Worm (Caenorhabditis elegans) whole organism, L2 larva: ENCODE results near the gene fbxa-148.
A peak's percentile ranks its signal among the peaks of the same experiment; 100 is the strongest.

Source experiments
- C34F6.9 ChIP-seq: fragments of 150-350 bp; optimal IDR thresholded peaks from 2 replicates; lab custom pipeline; 2014; ENCODE audit warnings: missing biosample characterization, missing genetic modification characterization
- R02D3.7 ChIP-seq: fragments of 150-350 bp; optimal IDR thresholded peaks from 2 replicates; lab custom pipeline; 2014; ENCODE audit warnings: missing biosample characterization, missing genetic modification characterization
- Y55F3AM.14 ChIP-seq: fragments of 200-800 bp; sonication (Bioruptor generic); optimal IDR thresholded peaks from 2 replicates; lab custom pipeline; 2018; ENCODE audit warnings: mild to moderate bottlenecking, missing genetic modification characterization, missing compliant biosample characterization
- alr-1 ChIP-seq: fragments of 150-350 bp; optimal IDR thresholded peaks from 2 replicates; lab custom pipeline; 2014; ENCODE audit warnings: missing biosample characterization, missing genetic modification characterization
- ama-1 ChIP-seq: fragments of 150-350 bp; optimal IDR thresholded peaks from 2 replicates; lab custom pipeline; 2018; ENCODE audit warnings: inconsistent platforms
- blmp-1 ChIP-seq: sonication (generic microtip); optimal IDR thresholded peaks from 2 replicates; lab custom pipeline; 2017; ENCODE audit warnings: missing genetic modification characterization, mild to moderate bottlenecking, missing compliant biosample characterization, antibody characterized with exemption, moderate library complexity; ENCODE audit not compliant: insufficient read depth
- ceh-16 ChIP-seq: fragments of 150-350 bp; optimal IDR thresholded peaks from 2 replicates; lab custom pipeline; 2014; ENCODE audit warnings: missing biosample characterization, missing genetic modification characterization
- ceh-82 ChIP-seq: fragments of 150-350 bp; optimal IDR thresholded peaks from 2 replicates; lab custom pipeline; 2014; ENCODE audit warnings: missing biosample characterization, missing genetic modification characterization
- crh-2 ChIP-seq: sonication (generic microtip); optimal IDR thresholded peaks from 2 replicates; lab custom pipeline; 2017; ENCODE audit warnings: missing biosample characterization, missing genetic modification characterization
- dmd-4 ChIP-seq: sonication (generic microtip); optimal IDR thresholded peaks from 2 replicates; lab custom pipeline; 2017; ENCODE audit warnings: missing biosample characterization, missing genetic modification characterization
- egl-27 ChIP-seq: sonication (generic microtip); optimal IDR thresholded peaks from 3 replicates; lab custom pipeline; 2017; ENCODE audit warnings: missing biosample characterization, missing genetic modification reagents, missing genetic modification characterization
- elt-3 ChIP-seq: sonication (generic microtip); optimal IDR thresholded peaks from 2 replicates; lab custom pipeline; 2017; ENCODE audit warnings: missing biosample characterization, missing genetic modification characterization
- fos-1 ChIP-seq: fragments of 150-350 bp; optimal IDR thresholded peaks from 2 replicates; lab custom pipeline; 2014; ENCODE audit warnings: missing biosample characterization, missing genetic modification characterization
- gmeb-1 ChIP-seq: fragments of 150-350 bp; optimal IDR thresholded peaks from 2 replicates; lab custom pipeline; 2014; ENCODE audit warnings: missing biosample characterization, missing genetic modification characterization
- lin-11 ChIP-seq: fragments of 150-350 bp; sonication (generic microtip); optimal IDR thresholded peaks from 2 replicates; lab custom pipeline; 2014; ENCODE audit warnings: missing biosample characterization, missing genetic modification characterization, inconsistent platforms, mixed read lengths
- lin-13 ChIP-seq: fragments of 150-350 bp; optimal IDR thresholded peaks from 2 replicates; lab custom pipeline; 2014; ENCODE audit warnings: missing biosample characterization, missing genetic modification reagents, missing genetic modification characterization
- lin-39 ChIP-seq: fragments of 150-350 bp; optimal IDR thresholded peaks from 2 replicates; lab custom pipeline; 2014; ENCODE audit warnings: missing biosample characterization, missing genetic modification reagents, missing genetic modification characterization
- lsy-2 ChIP-seq, 2 experiments: fragments of 150-350 bp in 1 of 2; sonication (generic microtip) in 1 of 2; optimal IDR thresholded peaks; 2 replicates each; lab custom pipeline; 2014 to 2017; ENCODE audit warnings: missing biosample characterization in 2 of 2, missing genetic modification characterization in 2 of 2
- nhr-10 ChIP-seq: sonication (generic microtip); optimal IDR thresholded peaks from 2 replicates; lab custom pipeline; 2017; ENCODE audit warnings: missing biosample characterization, missing genetic modification characterization
- nhr-11 ChIP-seq: fragments of 150-350 bp; optimal IDR thresholded peaks from 2 replicates; lab custom pipeline; 2014; ENCODE audit warnings: missing biosample characterization, missing genetic modification characterization
- nhr-129 ChIP-seq: fragments of 150-350 bp; optimal IDR thresholded peaks from 2 replicates; lab custom pipeline; 2014; ENCODE audit warnings: missing biosample characterization, missing genetic modification characterization
- nhr-237 ChIP-seq: fragments of 150-350 bp; optimal IDR thresholded peaks from 2 replicates; lab custom pipeline; 2014; ENCODE audit warnings: missing biosample characterization, missing genetic modification characterization
- nhr-25 ChIP-seq: fragments of 150-350 bp; sonication (generic microtip); optimal IDR thresholded peaks from 3 replicates; lab custom pipeline; 2014; ENCODE audit warnings: missing biosample characterization, missing genetic modification characterization
- nhr-6 ChIP-seq: fragments of 150-350 bp; optimal IDR thresholded peaks from 2 replicates; lab custom pipeline; 2014; ENCODE audit warnings: missing biosample characterization, missing genetic modification characterization
- peb-1 ChIP-seq: fragments of 150-350 bp; optimal IDR thresholded peaks from 2 replicates; lab custom pipeline; 2014; ENCODE audit warnings: missing biosample characterization, missing genetic modification characterization
- sem-4 ChIP-seq: fragments of 150-350 bp; optimal IDR thresholded peaks from 2 replicates; lab custom pipeline; 2014; ENCODE audit warnings: missing biosample characterization, missing genetic modification reagents, missing genetic modification characterization
- skn-1 ChIP-seq: sonication (generic microtip); optimal IDR thresholded peaks from 2 replicates; lab custom pipeline; 2017; ENCODE audit warnings: missing biosample characterization, missing genetic modification characterization
- sma-3 ChIP-seq: sonication (generic microtip); optimal IDR thresholded peaks from 2 replicates; lab custom pipeline; 2016; ENCODE audit warnings: missing genetic modification reagents, missing genetic modification characterization, missing compliant biosample characterization
- sma-9 ChIP-seq, 2 experiments: fragments of 150-350 bp in 1 of 2; sonication (generic microtip) in 1 of 2; optimal IDR thresholded peaks; 2 replicates each; lab custom pipeline; 2014 to 2016; ENCODE audit warnings: missing genetic modification characterization in 2 of 2, mild to moderate bottlenecking in 1 of 2, missing biosample characterization in 1 of 2, missing compliant biosample characterization in 1 of 2, missing genetic modification reagents in 1 of 2, moderate library complexity in 1 of 2
- snpc-4 ChIP-seq: fragments of 150-350 bp; optimal IDR thresholded peaks from 2 replicates; lab custom pipeline; 2014; ENCODE audit warnings: missing biosample characterization, missing genetic modification characterization
- unc-39 ChIP-seq: fragments of 150-350 bp; optimal IDR thresholded peaks from 2 replicates; lab custom pipeline; 2014; ENCODE audit warnings: missing biosample characterization, missing genetic modification characterization
- unc-55 ChIP-seq: fragments of 150-350 bp; sonication (generic microtip); optimal IDR thresholded peaks from 3 replicates; lab custom pipeline; 2014; ENCODE audit warnings: missing biosample characterization, missing genetic modification reagents, missing genetic modification characterization
- unc-62 ChIP-seq: fragments of 150-350 bp; optimal IDR thresholded peaks from 2 replicates; lab custom pipeline; 2014; ENCODE audit warnings: missing biosample characterization, missing genetic modification reagents, missing genetic modification characterization
- zag-1 ChIP-seq: fragments of 150-350 bp; optimal IDR thresholded peaks from 2 replicates; lab custom pipeline; 2014; ENCODE audit warnings: missing biosample characterization, missing genetic modification characterization
- ztf-1 ChIP-seq: fragments of 200-800 bp; sonication (Bioruptor generic); conservative IDR thresholded peaks from 2 replicates; pipeline ENCODE4 v1.3.6; 2022; ENCODE audit warnings: missing genetic modification characterization, missing compliant biosample characterization
- ztf-11 ChIP-seq: sonication (generic microtip); optimal IDR thresholded peaks from 2 replicates; lab custom pipeline; 2017; ENCODE audit warnings: missing biosample characterization, missing genetic modification characterization
- ztf-4 ChIP-seq: fragments of 150-350 bp; optimal IDR thresholded peaks from 2 replicates; lab custom pipeline; 2014; ENCODE audit warnings: missing biosample characterization, missing genetic modification characterization

fbxa-148 gene

ce11 chrV:16909871-16910270 is 29.0 kb upstream of the fbxa-148 start, which contains the start of gene F09C6.16:
F09C6.16 (minus strand) TSS chrV:16909971.
- TF ChIP-seq nhr-10 (tag; lab: Kevin White, UChicago) (no peak), sma-3 (GFP tag; lab: Kevin White, UChicago) (no peak), unc-62 (no peak), crh-2 (tag; lab: Kevin White, UChicago) (no peak), nhr-237 (tag; lab: Kevin White, UChicago) (no peak), dmd-4 (tag; lab: Kevin White, UChicago) (no peak), snpc-4 (tag; lab: Kevin White, UChicago) (no peak), peb-1 (no peak), sem-4 (tag; lab: Kevin White, UChicago) (no peak), ztf-1 (GFP tag; lab: Robert Waterston, UW) (no peak), alr-1 (no peak), nhr-6 (tag; lab: Kevin White, UChicago) (no peak), lin-11 (no peak), skn-1 (tag; lab: Kevin White, UChicago) (no peak), nhr-25 (tag; lab: Kevin White, UChicago) (no peak), lsy-2 (tag; optimal IDR thresholded peaks at IDR 0.05; lab: Kevin White, UChicago) (no peak), R02D3.7 (tag; lab: Kevin White, UChicago) (no peak), ama-1 (lab: Kevin White, UChicago) (no peak)

- TF ChIP-seq gmeb-1 (no peak), nhr-10 (tag; lab: Kevin White, UChicago) (no peak), crh-2 (tag; lab: Kevin White, UChicago) (no peak), unc-55 (GFP tag; lab: Kevin White, UChicago) (peak; percentile 18), skn-1 (tag; lab: Kevin White, UChicago) (no peak), elt-3 (tag; lab: Kevin White, UChicago) (no peak), sma-9 (GFP tag; optimal IDR thresholded peaks at IDR 0.05; lab: Kevin White, UChicago) (peak; percentile 7), sma-9 (tag; optimal IDR thresholded peaks at IDR 0.05; lab: Kevin White, UChicago) (no peak), nhr-129 (tag; lab: Kevin White, UChicago) (peak; percentile 6)
Measured at ce11 chrV:16910864-16911263, 28.0 kb upstream of the fbxa-148 start.

- no peak for TF ChIP-seq egl-27 (tag; lab: Kevin White, UChicago)
- TF ChIP-seq sem-4 (tag; lab: Kevin White, UChicago): no peak
- no peak for TF ChIP-seq ztf-11
- no peak for TF ChIP-seq lin-39 (tag; lab: Kevin White, UChicago)
- TF ChIP-seq alr-1: no peak
- TF ChIP-seq dmd-4 (tag; lab: Kevin White, UChicago): no peak
- TF ChIP-seq fos-1: peak; percentile 44
Measured at ce11 chrV:16911294-16911693, 27.5 kb upstream of the fbxa-148 start.

- TF ChIP-seq unc-62 (no peak), lin-39 (tag; lab: Kevin White, UChicago) (no peak), ceh-82 (tag; lab: Kevin White, UChicago) (no peak), Y55F3AM.14 (GFP tag; lab: Kevin White, UChicago) (no peak), egl-27 (tag; lab: Kevin White, UChicago) (no peak), sma-9 (GFP tag; optimal IDR thresholded peaks at IDR 0.05; lab: Kevin White, UChicago) (no peak), sma-9 (tag; optimal IDR thresholded peaks at IDR 0.05; lab: Kevin White, UChicago) (no peak), ceh-16 (no peak), blmp-1 (tag; lab: Kevin White, UChicago) (no peak), lin-13 (GFP tag; lab: Kevin White, UChicago) (no peak), sma-3 (GFP tag; lab: Kevin White, UChicago) (no peak), C34F6.9 (tag; lab: Kevin White, UChicago) (no peak), crh-2 (tag; lab: Kevin White, UChicago) (no peak), nhr-11 (tag; lab: Kevin White, UChicago) (no peak), unc-39 (tag; lab: Kevin White, UChicago) (no peak), zag-1 (no peak), peb-1 (no peak), ztf-4 (tag; lab: Kevin White, UChicago) (no peak)
Measured at ce11 chrV:16911934-16912333, 26.9 kb upstream of the fbxa-148 start, which contains the start of gene nhr-116. nhr-116 (plus strand) TSS chrV:16912234.
